Fruit fly (Drosophila melanogaster) whole organism, embryonic: ENCODE measurements around the gene Grd.

Experiments
- CG10147 ChIP-seq: fragments of 200-800 bp; sonication (Bioruptor generic); optimal IDR thresholded peaks from 2 replicates; lab custom pipeline; 2019; ENCODE audit warnings: missing biosample characterization, mild to moderate bottlenecking, missing genetic modification characterization, moderate library complexity
- CG10959 ChIP-seq: fragments of 200-800 bp; sonication (Bioruptor generic); IDR thresholded peaks from 2 replicates; pipeline ENCODE4 v1.3.6; 2022; ENCODE audit warnings: missing biosample characterization, missing genetic modification characterization
- CG11093 ChIP-seq: fragments of 200-800 bp; sonication (Bioruptor generic); IDR thresholded peaks from 3 replicates; pipeline ENCODE4 v1.3.6; 2022; ENCODE audit warnings: missing biosample characterization, missing genetic modification characterization
- CG11696 ChIP-seq: fragments of 200-800 bp; sonication (Bioruptor generic); IDR thresholded peaks from 2 replicates; pipeline ENCODE4 v1.3.6; 2022; ENCODE audit warnings: missing biosample characterization, missing genetic modification characterization
- CG12299 ChIP-seq: fragments of 200-800 bp; sonication (Bioruptor generic); optimal IDR thresholded peaks from 2 replicates; lab custom pipeline; 2018; ENCODE audit warnings: missing biosample characterization, mild to moderate bottlenecking, missing genetic modification characterization
- CG13123 ChIP-seq: fragments of 200-800 bp; sonication (Bioruptor generic); optimal IDR thresholded peaks from 2 replicates; lab custom pipeline; 2016; ENCODE audit warnings: missing biosample characterization, missing genetic modification characterization
- CG15696 ChIP-seq: fragments of 200-800 bp; sonication (Bioruptor generic); optimal IDR thresholded peaks from 2 replicates; lab custom pipeline; 2019; ENCODE audit warnings: missing biosample characterization, mild to moderate bottlenecking, missing genetic modification characterization, moderate library complexity
- CG16813 ChIP-seq: fragments of 200-800 bp; sonication (Bioruptor generic); IDR thresholded peaks from 3 replicates; pipeline ENCODE4 v1.3.6; 2022; ENCODE audit warnings: missing biosample characterization, missing genetic modification characterization; ENCODE audit not compliant: partially characterized antibody
- CG2116 ChIP-seq: fragments of 200-800 bp; sonication (Bioruptor generic); optimal IDR thresholded peaks from 3 replicates; lab custom pipeline; 2018; ENCODE audit warnings: missing biosample characterization, mild to moderate bottlenecking, missing genetic modification characterization
- CG3726 ChIP-seq: fragments of 200-800 bp; sonication (Bioruptor generic); IDR thresholded peaks from 3 replicates; pipeline ENCODE4, ENCODE4 v1.3.6; 2022; ENCODE audit warnings: missing biosample characterization, missing genetic modification characterization
- CG3838 ChIP-seq: fragments of 200-800 bp; sonication (Bioruptor generic); optimal IDR thresholded peaks from 3 replicates; lab custom pipeline; 2016; ENCODE audit warnings: missing biosample characterization, missing genetic modification characterization
- CG4282 ChIP-seq: fragments of 200-800 bp; sonication (Bioruptor generic); optimal IDR thresholded peaks from 2 replicates; lab custom pipeline; 2016; ENCODE audit warnings: missing biosample characterization, missing genetic modification characterization
- CG6689 ChIP-seq: fragments of 200-800 bp; sonication (Bioruptor generic); IDR thresholded peaks from 2 replicates; pipeline ENCODE4 v1.3.6; 2022; ENCODE audit warnings: missing biosample characterization, missing genetic modification characterization
- CG6813 ChIP-seq: fragments of 200-800 bp; sonication (Bioruptor generic); optimal IDR thresholded peaks from 2 replicates; lab custom pipeline; 2017; ENCODE audit warnings: missing biosample characterization, missing genetic modification characterization, mild to moderate bottlenecking, moderate library complexity, missing genetic modification reagents
- CG9797 ChIP-seq: fragments of 200-800 bp; sonication (Bioruptor generic); optimal IDR thresholded peaks from 3 replicates; lab custom pipeline; 2018; ENCODE audit warnings: missing biosample characterization, mild to moderate bottlenecking, missing genetic modification characterization
- D ChIP-seq, 2 experiments: fragments of 200-800 bp in 1 of 2; fragments of >200 bp in 1 of 2; sonication (Bioruptor generic) in 1 of 2; optimal IDR thresholded peaks; 2 replicates in 1 of 2; 3 replicates in 1 of 2; lab custom pipeline; 2017; ENCODE audit warnings: mild to moderate bottlenecking in 1 of 2, missing biosample characterization in 1 of 2, missing genetic modification characterization in 1 of 2, missing genetic modification reagents in 1 of 2
- D19A ChIP-seq: fragments of 200-800 bp; optimal IDR thresholded peaks from 3 replicates; lab custom pipeline; 2019; ENCODE audit warnings: missing biosample characterization, mild to moderate bottlenecking, missing genetic modification characterization, moderate library complexity
- Dip2 ChIP-seq: fragments of 200-800 bp; sonication (Bioruptor generic); IDR thresholded peaks from 2 replicates; pipeline ENCODE4 v1.3.6; 2022; ENCODE audit warnings: missing biosample characterization, missing genetic modification characterization
- Dref ChIP-seq: fragments of 200-800 bp; sonication (Bioruptor generic); IDR thresholded peaks from 2 replicates; pipeline ENCODE4 v1.3.6; 2022; ENCODE audit warnings: missing biosample characterization, missing genetic modification characterization
- Drgx ChIP-seq: fragments of 200-800 bp; sonication (Bioruptor generic); IDR thresholded peaks from 2 replicates; pipeline ENCODE4 v1.3.6; 2022; ENCODE audit warnings: missing biosample characterization, missing genetic modification characterization
- Hey ChIP-seq: fragments of 200-800 bp; sonication (Bioruptor generic); optimal IDR thresholded peaks from 3 replicates; lab custom pipeline; 2018; ENCODE audit warnings: missing biosample characterization, mild to moderate bottlenecking, missing genetic modification characterization
- Hmr ChIP-seq: fragments of 200-800 bp; sonication (Bioruptor generic); optimal IDR thresholded peaks from 3 replicates; lab custom pipeline; 2017; ENCODE audit warnings: mild to moderate bottlenecking, missing biosample characterization, missing genetic modification reagents, missing genetic modification characterization
- MESR4 ChIP-seq: fragments of 200-800 bp; sonication (Bioruptor generic); optimal IDR thresholded peaks from 2 replicates; lab custom pipeline; 2018; ENCODE audit warnings: missing biosample characterization, mild to moderate bottlenecking, missing genetic modification characterization, moderate library complexity
- Med ChIP-seq: fragments of 200-800 bp; sonication (Bioruptor generic); peaks from one replicate; lab custom pipeline; 2016; ENCODE audit warnings: missing biosample characterization, missing genetic modification characterization, mild to moderate bottlenecking, inconsistent platforms, moderate library complexity
- Meics ChIP-seq: fragments of 200-800 bp; sonication (Bioruptor generic); optimal IDR thresholded peaks from 2 replicates; lab custom pipeline; 2017; ENCODE audit warnings: missing biosample characterization, mild to moderate bottlenecking, missing genetic modification characterization
- Nf-YA ChIP-seq: fragments of 200-800 bp; sonication (Bioruptor generic); IDR thresholded peaks from 2 replicates; pipeline ENCODE4 v1.3.6; 2022; ENCODE audit warnings: missing biosample characterization, missing genetic modification characterization
- Sox100B ChIP-seq: fragments of 200-800 bp; sonication (Bioruptor generic); optimal IDR thresholded peaks from 3 replicates; lab custom pipeline; 2018; ENCODE audit warnings: missing biosample characterization, mild to moderate bottlenecking, missing genetic modification characterization
- Usf ChIP-seq: fragments of 200-800 bp; sonication (Bioruptor generic); optimal IDR thresholded peaks from 2 replicates; lab custom pipeline; 2017; ENCODE audit warnings: missing genotype, missing biosample characterization, missing genetic modification characterization
- al ChIP-seq: fragments of 200-800 bp; sonication (Bioruptor generic); IDR thresholded peaks from 2 replicates; pipeline ENCODE4 v1.3.6; 2022; ENCODE audit warnings: missing biosample characterization, missing genetic modification characterization
- aop ChIP-seq: fragments of 200-800 bp; sonication (Bioruptor generic); IDR thresholded peaks from 2 replicates; pipeline ENCODE4 v1.3.6; 2022; ENCODE audit warnings: missing biosample characterization, missing genetic modification characterization
- ase ChIP-seq: fragments of 200-800 bp; sonication (Bioruptor generic); IDR thresholded peaks from 3 replicates; pipeline ENCODE4 v1.3.6; 2022; ENCODE audit warnings: missing biosample characterization, missing genetic modification characterization
- chm ChIP-seq: fragments of 200-800 bp; sonication (Bioruptor generic); IDR thresholded peaks from 2 replicates; pipeline ENCODE4 v1.3.6; 2022; ENCODE audit warnings: missing biosample characterization, missing genetic modification characterization
- dati ChIP-seq: fragments of 200-800 bp; sonication (Bioruptor generic); IDR thresholded peaks from 2 replicates; pipeline ENCODE4 v1.3.6; 2022; ENCODE audit warnings: missing biosample characterization, missing genetic modification characterization
- eve ChIP-seq, 2 experiments: fragments of >200 bp; optimal IDR thresholded peaks; 2 replicates each; lab custom pipeline; 2017; ENCODE audit warnings: missing biosample characterization in 2 of 2, missing genetic modification characterization in 2 of 2
- exex ChIP-seq: fragments of 200-800 bp; sonication (Bioruptor generic); optimal IDR thresholded peaks from 4 replicates; lab custom pipeline; 2018; ENCODE audit warnings: missing biosample characterization, mild to moderate bottlenecking, missing genetic modification characterization, moderate library complexity
- ftz-f1 ChIP-seq: fragments of 200-800 bp; sonication (Bioruptor generic); optimal IDR thresholded peaks from 2 replicates; lab custom pipeline; 2016; ENCODE audit warnings: missing biosample characterization, missing genetic modification characterization
- gem ChIP-seq: fragments of 200-800 bp; sonication (Bioruptor generic); optimal IDR thresholded peaks from 2 replicates; lab custom pipeline; 2019; ENCODE audit warnings: missing biosample characterization, mild to moderate bottlenecking, missing genetic modification characterization, moderate library complexity
- grn ChIP-seq: fragments of 200-800 bp; sonication (Bioruptor generic); optimal IDR thresholded peaks from 3 replicates; lab custom pipeline; 2017; ENCODE audit warnings: missing biosample characterization, missing genetic modification characterization
- gro ChIP-seq: fragments of 200-800 bp; sonication (Bioruptor generic); optimal IDR thresholded peaks from 2 replicates; lab custom pipeline; 2016; ENCODE audit warnings: missing biosample characterization, missing genetic modification characterization
- luna ChIP-seq: fragments of 200-800 bp; sonication (Bioruptor generic); optimal IDR thresholded peaks from 2 replicates; lab custom pipeline; 2016; ENCODE audit warnings: missing biosample characterization, missing genetic modification characterization
- nerfin-2 ChIP-seq: fragments of 200-800 bp; sonication (Bioruptor generic); IDR thresholded peaks from 2 replicates; pipeline ENCODE4 v1.3.6; 2022; ENCODE audit warnings: missing biosample characterization, missing genetic modification characterization; ENCODE audit not compliant: partially characterized antibody
- nom ChIP-seq: fragments of 200-800 bp; sonication (Bioruptor generic); optimal IDR thresholded peaks from 2 replicates; lab custom pipeline; 2017; ENCODE audit warnings: missing biosample characterization, missing genetic modification characterization, mild to moderate bottlenecking, moderate library complexity, missing genetic modification reagents
- rib ChIP-seq: fragments of 200-800 bp; sonication (Bioruptor generic); IDR thresholded peaks from 2 replicates; pipeline ENCODE4 v1.3.6; 2022; ENCODE audit warnings: missing biosample characterization, missing genetic modification characterization
- sima ChIP-seq: fragments of 200-800 bp; sonication (Bioruptor generic); optimal IDR thresholded peaks from 2 replicates; lab custom pipeline; 2016; ENCODE audit warnings: missing biosample characterization, missing genetic modification characterization
- sisA ChIP-seq: fragments of 200-800 bp; sonication (Bioruptor generic); IDR thresholded peaks from 2 replicates; pipeline ENCODE4 v1.3.6; 2022; ENCODE audit warnings: missing biosample characterization, missing genetic modification characterization
- sqz ChIP-seq: fragments of 200-800 bp; sonication (Bioruptor generic); optimal IDR thresholded peaks from 3 replicates; lab custom pipeline; 2018; ENCODE audit warnings: missing biosample characterization, mild to moderate bottlenecking, missing genetic modification characterization
- tll ChIP-seq, 2 experiments: fragments of 200-800 bp in 1 of 2; fragments of >200 bp in 1 of 2; sonication (Bioruptor generic) in 1 of 2; optimal IDR thresholded peaks; 2 replicates each; lab custom pipeline; 2017 to 2019; ENCODE audit warnings: missing biosample characterization in 2 of 2, missing genetic modification characterization in 2 of 2, mild to moderate bottlenecking in 1 of 2, moderate library complexity in 1 of 2
- trh ChIP-seq: fragments of 200-800 bp; sonication (Bioruptor generic); optimal IDR thresholded peaks from 2 replicates; lab custom pipeline; 2016; ENCODE audit warnings: missing biosample characterization, missing genetic modification characterization
- tx ChIP-seq: fragments of 200-800 bp; sonication (Bioruptor generic); optimal IDR thresholded peaks from 2 replicates; lab custom pipeline; 2016; ENCODE audit warnings: missing biosample characterization, missing genetic modification characterization
- wor ChIP-seq: fragments of 200-800 bp; sonication (Bioruptor generic); IDR thresholded peaks from 2 replicates; pipeline ENCODE4 v1.3.6; 2022; ENCODE audit warnings: missing biosample characterization, missing genetic modification characterization

Grd gene

dm6 chr3L:17842892-17843703 is 20.0 kb downstream of the Grd start, which contains the start of gene CG5567 (continued):
- TF ChIP-seq tll (GFP tag; optimal IDR thresholded peaks at IDR 0.05; lab: Kevin White, UChicago) (no peak), CG12299 (no peak), CG4282 (GFP tag; lab: Kevin White, UChicago) (no peak), wor (GFP tag; lab: Robert Waterston, UW) (no peak), Dref (GFP tag; lab: Robert Waterston, UW) (no peak), CG3726 (no peak), D19A (tag; lab: Kevin White, UChicago) (peak; percentile 97), MESR4 (GFP tag; lab: Kevin White, UChicago) (peak; percentile 74), Drgx (GFP tag; lab: Robert Waterston, UW) (no peak), Hey (no peak), sima (no peak), CG11696 (no peak), ase (GFP tag; lab: Robert Waterston, UW) (no peak), CG10959 (GFP tag; lab: Robert Waterston, UW) (no peak), gem (tag; lab: Kevin White, UChicago) (peak; percentile 23), CG2116 (peak; percentile 2), dati (GFP tag; lab: Robert Waterston, UW) (no peak), sisA (GFP tag; lab: Robert Waterston, UW) (no peak), Dip2 (GFP tag; lab: Robert Waterston, UW) (no peak), CG9797 (GFP tag; lab: Kevin White, UChicago) (no peak), Nf-YA (GFP tag; lab: Robert Waterston, UW) (no peak), luna (no peak), Usf (no peak), Hmr (no peak), Sox100B (GFP tag; lab: Kevin White, UChicago) (no peak), CG13123 (GFP tag; lab: Kevin White, UChicago) (no peak), CG6689 (GFP tag; lab: Robert Waterston, UW) (no peak), CG10147 (GFP tag; lab: Kevin White, UChicago) (no peak), al (GFP tag; lab: Robert Waterston, UW) (no peak), sqz (GFP tag; lab: Kevin White, UChicago) (no peak), tx (GFP tag; lab: Kevin White, UChicago) (no peak), grn (no peak), nom (GFP tag; lab: Kevin White, UChicago) (no peak), eve (GFP tag; optimal IDR thresholded peaks at IDR 0.05; lab: Kevin White, UChicago) (no peak), trh (GFP tag; lab: Kevin White, UChicago) (no peak), ftz-f1 (peak; percentile 88), CG16813 (no peak), gro (GFP tag; lab: Kevin White, UChicago) (no peak), CG15696 (tag; lab: Kevin White, UChicago) (no peak), CG6813 (GFP tag; lab: Kevin White, UChicago) (no peak), D (optimal IDR thresholded peaks at IDR 0.05; lab: Kevin White, UChicago) (no peak), D (GFP tag; optimal IDR thresholded peaks at IDR 0.05; lab: Kevin White, UChicago) (no peak), CG11093 (GFP tag; lab: Robert Waterston, UW) (no peak), aop (GFP tag; lab: Robert Waterston, UW) (no peak), rib (GFP tag; lab: Robert Waterston, UW) (0 out of 2 replicates have a peak, but pooled peaks have one; percentile 21), Med (GFP tag; lab: Kevin White, UChicago) (peak; percentile 87), nerfin-2 (no peak), Meics (GFP tag; lab: Kevin White, UChicago) (peak; percentile 34), chm (no peak), CG3838 (no peak), exex (tag; lab: Kevin White, UChicago) (peak; percentile 52)
